Fruit fly (Drosophila melanogaster): ENCODE data around the gene CG3706.

CG3706 gene

dm6 chrX:935049-935900, 3.0 kb upstream of the CG3706 start, which contains the start of gene TRAM (continued):
- TF ChIP-seq sc (optimal IDR thresholded peaks at IDR 0.05) (no peak), sc (GFP tag; optimal IDR thresholded peaks at IDR 0.05) (peak; percentile 97), Atf-2 (GFP tag; optimal IDR thresholded peaks at IDR 0.05) (peak; percentile 97), ems (GFP tag; optimal IDR thresholded peaks at IDR 0.05) (peak; percentile 97), Dp (GFP tag; optimal IDR thresholded peaks at IDR 0.05) (peak; percentile 89), CG6854 (GFP tag; optimal IDR thresholded peaks at IDR 0.05) (peak; percentile 94), trem (tag; optimal IDR thresholded peaks at IDR 0.05) (peak; percentile 94), her (GFP tag; optimal IDR thresholded peaks at IDR 0.05) (peak; percentile 97), NK7.1 (GFP tag; optimal IDR thresholded peaks at IDR 0.05) (peak; percentile 96), luna (GFP tag; optimal IDR thresholded peaks at IDR 0.05) (peak; percentile 94), Ravus (GFP tag; IDR thresholded peaks at IDR 0.05) (peak; percentile 96), CG17912 (GFP tag; optimal IDR thresholded peaks at IDR 0.05) (peak; percentile 94), CG14441 (GFP tag; IDR thresholded peaks at IDR 0.05) (peak; percentile 99), CG32532 (GFP tag; IDR thresholded peaks at IDR 0.05) (peak; percentile 100), CG18476 (GFP tag; optimal IDR thresholded peaks at IDR 0.05) (peak; percentile 94), CG11560 (tag; IDR thresholded peaks at IDR 0.05) (peak; percentile 92), Doc2 (GFP tag; IDR thresholded peaks at IDR 0.05) (peak; percentile 95), Atf6 (GFP tag; IDR thresholded peaks at IDR 0.05) (peak; percentile 99), hbn (GFP tag; IDR thresholded peaks at IDR 0.05; ENCODE audit: partially characterized antibody) (peak; percentile 69), z (GFP tag; IDR thresholded peaks at IDR 0.05) (peak; percentile 78; the same call in 2 of the 3 replicates), D19A (tag; optimal IDR thresholded peaks at IDR 0.05) (peak; percentile 92), H2.0 (GFP tag; IDR thresholded peaks at IDR 0.05) (peak; percentile 99), CG18599 (GFP tag; optimal IDR thresholded peaks at IDR 0.05) (peak; percentile 99), sob (GFP tag; IDR thresholded peaks at IDR 0.05) (peak; percentile 99), CG12071 (GFP tag; optimal IDR thresholded peaks at IDR 0.05) (peak; percentile 98), Dad (GFP tag; optimal IDR thresholded peaks at IDR 0.05) (peak; percentile 98), CG8359 (GFP tag; optimal IDR thresholded peaks at IDR 0.05; ENCODE audit: borderline replicate concordance) (peak; percentile 92), CG13775 (GFP tag; optimal IDR thresholded peaks at IDR 0.05) (peak; percentile 98), Pdp1 (GFP tag; optimal IDR thresholded peaks at IDR 0.05) (peak; percentile 95 to 98), wdn (GFP tag; IDR thresholded peaks at IDR 0.05) (peak; percentile 99), CG4424 (GFP tag; optimal IDR thresholded peaks at IDR 0.05) (peak; percentile 98), CG2116 (GFP tag; optimal IDR thresholded peaks at IDR 0.05) (peak; percentile 87), dpn (GFP tag; optimal IDR thresholded peaks at IDR 0.05) (peak; percentile 98 to 99), Hey (tag; optimal IDR thresholded peaks at IDR 0.05) (peak; percentile 96), Hr3 (GFP tag; optimal IDR thresholded peaks at IDR 0.05) (peak; percentile 97), corto (GFP tag; optimal IDR thresholded peaks at IDR 0.05) (no peak), HLHmδ (GFP tag; optimal IDR thresholded peaks at IDR 0.05) (peak; percentile 29), CG5953 (GFP tag; IDR thresholded peaks at IDR 0.05) (peak; percentile 99), CG7357 (GFP tag; IDR thresholded peaks at IDR 0.05) (peak; percentile 96), CG13424 (tag; optimal IDR thresholded peaks at IDR 0.05) (peak; percentile 98), Scr (GFP tag; IDR thresholded peaks at IDR 0.05; ENCODE audit: partially characterized antibody) (peak; percentile 83), org-1 (GFP tag; optimal IDR thresholded peaks at IDR 0.05) (peak; percentile 99), Dref (GFP tag; IDR thresholded peaks at IDR 0.05) (peak; percentile 49; the same call in 1 of the 2 replicates), ERR (GFP tag; optimal IDR thresholded peaks at IDR 0.05) (peak; percentile 95), h (optimal IDR thresholded peaks at IDR 0.05) (no peak), CG1233 (GFP tag; optimal IDR thresholded peaks at IDR 0.05) (peak; percentile 97), hkb (optimal IDR thresholded peaks at IDR 0.05) (no peak), hkb (GFP tag; IDR thresholded peaks at IDR 0.05) (peak; percentile 99), D19B (GFP tag; optimal IDR thresholded peaks at IDR 0.05) (peak; percentile 92), fd64A (GFP tag; optimal IDR thresholded peaks at IDR 0.05) (peak; percentile 96)

Measured in whole organism, embryonic.